Fruit fly (Drosophila melanogaster) whole organism, embryonic: ENCODE measurements around the gene CHES-1-like.

Source experiments
- Aef1 ChIP-seq: fragments of 200-800 bp; sonication (Bioruptor generic); IDR thresholded peaks from 3 replicates; pipeline ENCODE4 v1.3.6; 2022; ENCODE audit warnings: missing biosample characterization, missing genetic modification characterization
- CG15696 ChIP-seq: fragments of 200-800 bp; sonication (Bioruptor generic); optimal IDR thresholded peaks from 2 replicates; lab custom pipeline; 2019; ENCODE audit warnings: missing biosample characterization, mild to moderate bottlenecking, missing genetic modification characterization, moderate library complexity
- CG18619 ChIP-seq: fragments of 200-800 bp; sonication (Bioruptor generic); optimal IDR thresholded peaks from 3 replicates; lab custom pipeline; 2017; ENCODE audit warnings: missing biosample characterization, mild to moderate bottlenecking, missing genetic modification characterization
- CG4424 ChIP-seq: fragments of 200-800 bp; sonication (Bioruptor generic); optimal IDR thresholded peaks from 3 replicates; lab custom pipeline; 2016; ENCODE audit warnings: missing biosample characterization, missing genetic modification characterization
- ERR ChIP-seq: fragments of 200-800 bp; sonication (Bioruptor generic); optimal IDR thresholded peaks from 2 replicates; lab custom pipeline; 2016; ENCODE audit warnings: missing biosample characterization, missing genetic modification characterization
- HLHmδ ChIP-seq: fragments of 200-800 bp; sonication (Bioruptor generic); optimal IDR thresholded peaks from 2 replicates; lab custom pipeline; 2018; ENCODE audit warnings: missing biosample characterization, mild to moderate bottlenecking, missing genetic modification characterization, moderate library complexity
- hb ChIP-seq: fragments of 200-800 bp; sonication (Bioruptor generic); IDR thresholded peaks from 3 replicates; pipeline ENCODE4 v1.3.6; 2022; ENCODE audit warnings: missing biosample characterization, missing genetic modification characterization; ENCODE audit not compliant: partially characterized antibody

DNA sequence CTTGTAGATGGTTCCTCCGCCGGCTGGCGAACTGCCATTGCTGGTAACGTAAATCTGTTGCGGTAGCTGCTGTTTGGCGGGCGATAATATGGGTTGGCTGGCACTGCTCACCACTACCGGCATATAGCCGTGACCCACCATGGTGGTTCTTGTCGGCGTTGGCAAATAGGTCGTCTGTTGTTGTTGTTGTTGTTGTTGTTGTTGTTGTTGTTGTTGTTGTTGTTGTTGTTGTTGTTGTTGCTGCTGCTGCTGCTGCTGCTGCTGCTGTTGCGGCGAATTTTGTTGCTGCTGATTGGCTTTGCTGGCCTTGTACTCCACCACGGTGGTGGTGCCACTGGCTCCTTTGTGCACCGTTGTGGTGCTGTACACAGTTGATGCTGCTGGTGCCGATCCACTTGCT, 20.3 kb downstream of the CHES-1-like start:
- TF ChIP-seq hb (GFP tag; lab: Robert Waterston, UW) (no peak), CG15696 (tag; lab: Kevin White, UChicago) (no peak), ERR (GFP tag; lab: Kevin White, UChicago) (no peak), CG18619 (GFP tag; lab: Kevin White, UChicago) (no peak), CG4424 (no peak), Aef1 (GFP tag; lab: Robert Waterston, UW) (no peak), HLHmδ (GFP tag; lab: Kevin White, UChicago) (no peak)
